Fruit fly (Drosophila melanogaster): ENCODE results near the gene mira.

Gene mira

dm6 chr3R:19902328-19902727, 32.6 kb downstream of the mira start (continued):
- no peak for TF ChIP-seq grn (GFP tag; optimal IDR thresholded peaks at IDR 0.05)
- TF ChIP-seq Rx (GFP tag; IDR thresholded peaks at IDR 0.05) = no peak
- TF ChIP-seq insv (GFP tag; optimal IDR thresholded peaks at IDR 0.05) = peak; percentile 82 to 97
- TF ChIP-seq CG1792 (GFP tag; optimal IDR thresholded peaks at IDR 0.05) = no peak
- no peak for TF ChIP-seq CG11723 (GFP tag; optimal IDR thresholded peaks at IDR 0.05)
- TF ChIP-seq CG30020 (tag; optimal IDR thresholded peaks at IDR 0.05) = no peak
- TF ChIP-seq dysf (GFP tag; IDR thresholded peaks at IDR 0.05) = peak; percentile 38; the same call in 2 of the 3 replicates
- no peak for TF ChIP-seq zen2 (GFP tag; IDR thresholded peaks at IDR 0.05; ENCODE audit: partially characterized antibody)
- no peak for TF ChIP-seq crp (GFP tag; optimal IDR thresholded peaks at IDR 0.05)
- peak; percentile 19; the same call in 1 of the 3 replicates for TF ChIP-seq tgo (GFP tag; IDR thresholded peaks at IDR 0.05)
- TF ChIP-seq CG2678 (tag; optimal IDR thresholded peaks at IDR 0.05) = no peak
- TF ChIP-seq CG15269 (tag; optimal IDR thresholded peaks at IDR 0.05) = peak; percentile 64
- no peak for TF ChIP-seq ash1 (GFP tag; optimal IDR thresholded peaks at IDR 0.05)
- no peak for TF ChIP-seq Lhr (GFP tag; optimal IDR thresholded peaks at IDR 0.05)
- TF ChIP-seq Gug (GFP tag; IDR thresholded peaks at IDR 0.05) = no peak
- TF ChIP-seq cwo (GFP tag; optimal IDR thresholded peaks at IDR 0.05) = no peak
- no peak for TF ChIP-seq Dref (GFP tag; IDR thresholded peaks at IDR 0.05)
- no peak for TF ChIP-seq jing (GFP tag; optimal IDR thresholded peaks at IDR 0.05)
- TF ChIP-seq caup (GFP tag; optimal IDR thresholded peaks at IDR 0.05; ENCODE audit: severe bottlenecking) = peak; percentile 9
- no peak for TF ChIP-seq esg (GFP tag; conservative IDR thresholded peaks at IDR 0.05)
- no peak for TF ChIP-seq pita (GFP tag; optimal IDR thresholded peaks at IDR 0.05)
- no peak for TF ChIP-seq lov (optimal IDR thresholded peaks at IDR 0.05)
- TF ChIP-seq lov (GFP tag; IDR thresholded peaks at IDR 0.05) = no peak
- no peak for TF ChIP-seq nom (GFP tag; optimal IDR thresholded peaks at IDR 0.05)
- TF ChIP-seq Kr (GFP tag; optimal IDR thresholded peaks at IDR 0.05) = no peak
- no peak for TF ChIP-seq Xbp1 (GFP tag; optimal IDR thresholded peaks at IDR 0.05)
- no peak for TF ChIP-seq pan (optimal IDR thresholded peaks at IDR 0.05)
- peak in 1 of 2 experiments; percentile 44 for TF ChIP-seq pan (GFP tag; optimal IDR thresholded peaks at IDR 0.05 in 1 of 2, IDR thresholded peaks at IDR 0.05 in 1 of 2)
- peak; percentile 91 for TF ChIP-seq ftz-f1 (GFP tag; optimal IDR thresholded peaks at IDR 0.05)
- TF ChIP-seq cg (GFP tag; optimal IDR thresholded peaks at IDR 0.05) = no peak
- no peak for TF ChIP-seq CG30431 (GFP tag; optimal IDR thresholded peaks at IDR 0.05)
- TF ChIP-seq run (tag; optimal IDR thresholded peaks at IDR 0.05) = no peak
- no peak for TF ChIP-seq h (optimal IDR thresholded peaks at IDR 0.05)
- TF ChIP-seq NC2α (GFP tag; optimal IDR thresholded peaks at IDR 0.05) = no peak
- no peak for TF ChIP-seq Fer3 (tag; optimal IDR thresholded peaks at IDR 0.05)
- no peak for TF ChIP-seq disco-r (GFP tag; optimal IDR thresholded peaks at IDR 0.05)
- no peak for TF ChIP-seq CG7963 (GFP tag; IDR thresholded peaks at IDR 0.05; ENCODE audit: partially characterized antibody)
- no peak for TF ChIP-seq CG14860 (GFP tag; IDR thresholded peaks at IDR 0.05; ENCODE audit: partially characterized antibody)
- no peak for TF ChIP-seq CG17359 (tag; optimal IDR thresholded peaks at IDR 0.05)
- no peak for TF ChIP-seq Abd-B (GFP tag; optimal IDR thresholded peaks at IDR 0.05)
- no peak for TF ChIP-seq gt (GFP tag; IDR thresholded peaks at IDR 0.05)
- TF ChIP-seq H15 (GFP tag; IDR thresholded peaks at IDR 0.05) = no peak
- no peak; the same call in 1 of the 2 replicates for TF ChIP-seq Adf1 (GFP tag; IDR thresholded peaks at IDR 0.05)
- TF ChIP-seq CG4854 (GFP tag; optimal IDR thresholded peaks at IDR 0.05) = no peak
- TF ChIP-seq inv (GFP tag; IDR thresholded peaks at IDR 0.05; ENCODE audit: partially characterized antibody) = no peak
- TF ChIP-seq CG32532 (GFP tag; IDR thresholded peaks at IDR 0.05) = peak; percentile 47; the same call in 1 of the 2 replicates
- 0 out of 2 replicates have a peak, but pooled peaks have one; percentile 18 for TF ChIP-seq CG1024 (GFP tag; IDR thresholded peaks at IDR 0.05)
- no peak for TF ChIP-seq CG17328 (GFP tag; IDR thresholded peaks at IDR 0.05)
- no peak for TF ChIP-seq ssp (GFP tag; IDR thresholded peaks at IDR 0.05)
- TF ChIP-seq Bdp1 (GFP tag; optimal IDR thresholded peaks at IDR 0.05) = no peak
- no peak for TF ChIP-seq mirr (GFP tag; optimal IDR thresholded peaks at IDR 0.05)
- no peak for TF ChIP-seq D19B (GFP tag; optimal IDR thresholded peaks at IDR 0.05)
